Fruit fly (Drosophila melanogaster) whole organism, prepupa: Measurements from ENCODE around the gene CG15385.

ENCODE experiments used
- Blimp-1 ChIP-seq: fragments of 200-800 bp; sonication (Bioruptor generic); optimal IDR thresholded peaks from 3 replicates; lab custom pipeline; 2017; ENCODE audit warnings: missing biosample characterization, missing genetic modification characterization, mild to moderate bottlenecking, moderate library complexity, missing genetic modification reagents
- CG10631 ChIP-seq: fragments of 200-800 bp; sonication (Bioruptor generic); optimal IDR thresholded peaks from 2 replicates; lab custom pipeline; 2016; ENCODE audit warnings: missing biosample characterization, missing genetic modification characterization
- CG10669 ChIP-seq: fragments of 200-800 bp; sonication (Bioruptor generic); optimal IDR thresholded peaks from 3 replicates; lab custom pipeline; 2018; ENCODE audit warnings: missing biosample characterization, mild to moderate bottlenecking, missing genetic modification characterization, moderate library complexity
- CG11294 ChIP-seq: fragments of 200-800 bp; sonication (Bioruptor generic); IDR thresholded peaks from 2 replicates; pipeline ENCODE4 v1.3.6; 2022; ENCODE audit warnings: missing biosample characterization, missing genetic modification characterization
- CG11762 ChIP-seq: fragments of 200-800 bp; sonication (Bioruptor generic); optimal IDR thresholded peaks from 3 replicates; lab custom pipeline; 2016; ENCODE audit warnings: missing biosample characterization, missing genetic modification characterization; ENCODE audit not compliant: insufficient read depth
- CG11902 ChIP-seq: fragments of 200-800 bp; sonication (Bioruptor generic); optimal IDR thresholded peaks from 3 replicates; lab custom pipeline; 2016; ENCODE audit warnings: missing biosample characterization, missing genetic modification characterization
- CG15336 ChIP-seq: fragments of 200-800 bp; sonication (Bioruptor generic); IDR thresholded peaks from 2 replicates; pipeline ENCODE4 v1.3.6; 2022; ENCODE audit warnings: missing biosample characterization, missing genetic modification characterization
- CG1621 ChIP-seq: fragments of 200-800 bp; sonication (Bioruptor generic); optimal IDR thresholded peaks from 3 replicates; lab custom pipeline; 2018; ENCODE audit warnings: missing biosample characterization, mild to moderate bottlenecking, missing genetic modification characterization
- CG16779 ChIP-seq: fragments of 200-800 bp; sonication (Bioruptor generic); optimal IDR thresholded peaks from 3 replicates; lab custom pipeline; 2017; ENCODE audit warnings: missing biosample characterization, mild to moderate bottlenecking, missing genetic modification characterization
- CG3032 ChIP-seq: fragments of 200-800 bp; optimal IDR thresholded peaks from 2 replicates; lab custom pipeline; 2019; ENCODE audit warnings: missing biosample characterization, mild to moderate bottlenecking, missing genetic modification characterization, moderate library complexity
- CG32006 ChIP-seq: fragments of 200-800 bp; sonication (Bioruptor generic); optimal IDR thresholded peaks from 3 replicates; lab custom pipeline; 2017; ENCODE audit warnings: missing biosample characterization, mild to moderate bottlenecking, missing genetic modification characterization
- CG34406 ChIP-seq: fragments of 200-800 bp; sonication (Bioruptor generic); optimal IDR thresholded peaks from 3 replicates; lab custom pipeline; 2016; ENCODE audit warnings: missing biosample characterization, missing genetic modification characterization
- CG3919 ChIP-seq: fragments of 200-800 bp; sonication (Bioruptor generic); optimal IDR thresholded peaks from 3 replicates; lab custom pipeline; 2016; ENCODE audit warnings: missing biosample characterization, missing genetic modification characterization
- CG4318 ChIP-seq: fragments of 200-800 bp; sonication (Bioruptor generic); optimal IDR thresholded peaks from 3 replicates; lab custom pipeline; 2017; ENCODE audit warnings: missing biosample characterization, mild to moderate bottlenecking, missing genetic modification characterization
- CG6163 ChIP-seq: fragments of 200-800 bp; sonication (Bioruptor generic); IDR thresholded peaks from 3 replicates; pipeline ENCODE4 v1.3.6; 2022; ENCODE audit warnings: missing biosample characterization, missing genetic modification characterization
- CG6276 ChIP-seq: fragments of 200-800 bp; sonication (Bioruptor generic); optimal IDR thresholded peaks from 2 replicates; lab custom pipeline; 2017; ENCODE audit warnings: missing biosample characterization, mild to moderate bottlenecking, missing genetic modification characterization
- CG6792 ChIP-seq: fragments of 200-800 bp; sonication (Bioruptor generic); optimal IDR thresholded peaks from 3 replicates; lab custom pipeline; 2016; ENCODE audit warnings: missing biosample characterization, missing genetic modification characterization
- CG6808 ChIP-seq: fragments of 200-800 bp; sonication (Bioruptor generic); optimal IDR thresholded peaks from 3 replicates; lab custom pipeline; 2017; ENCODE audit warnings: missing biosample characterization, missing genetic modification characterization, mild to moderate bottlenecking, moderate library complexity, missing genetic modification reagents
- CG6854 ChIP-seq: fragments of 200-800 bp; sonication (Bioruptor generic); optimal IDR thresholded peaks from 2 replicates; lab custom pipeline; 2017; ENCODE audit warnings: missing biosample characterization, mild to moderate bottlenecking, missing genetic modification characterization
- CG7368 ChIP-seq: fragments of 200-800 bp; sonication (Bioruptor generic); optimal IDR thresholded peaks from 3 replicates; lab custom pipeline; 2016; ENCODE audit warnings: missing biosample characterization, missing genetic modification characterization
- CG8632 ChIP-seq: fragments of 200-800 bp; sonication (Bioruptor generic); optimal IDR thresholded peaks from 3 replicates; lab custom pipeline; 2016; ENCODE audit warnings: missing biosample characterization, missing genetic modification characterization
- Eip75B ChIP-seq: fragments of 200-800 bp; sonication (Bioruptor generic); optimal IDR thresholded peaks from 3 replicates; lab custom pipeline; 2016; ENCODE audit warnings: missing biosample characterization, missing genetic modification characterization
- Eip78C ChIP-seq: fragments of 200-800 bp; sonication (Bioruptor generic); peaks from one replicate; lab custom pipeline; 2016; ENCODE audit warnings: missing biosample characterization, missing genetic modification characterization
- Ets21C ChIP-seq: fragments of 200-800 bp; sonication (Bioruptor generic); optimal IDR thresholded peaks from 3 replicates; lab custom pipeline; 2016; ENCODE audit warnings: missing biosample characterization, missing genetic modification characterization
- Ets96B ChIP-seq: fragments of 200-800 bp; optimal IDR thresholded peaks from 2 replicates; lab custom pipeline; 2019; ENCODE audit warnings: missing biosample characterization, mild to moderate bottlenecking, missing genetic modification characterization, moderate library complexity
- Gug ChIP-seq: fragments of 200-800 bp; sonication (Bioruptor generic); IDR thresholded peaks from 2 replicates; pipeline ENCODE4 v1.3.6; 2022; ENCODE audit warnings: missing biosample characterization, missing genetic modification characterization
- Hr38 ChIP-seq: sonication (Bioruptor generic); optimal IDR thresholded peaks from 2 replicates; lab custom pipeline; 2016; ENCODE audit warnings: missing biosample characterization, missing genetic modification characterization
- Hr4 ChIP-seq: fragments of 200-800 bp; sonication (Bioruptor generic); optimal IDR thresholded peaks from 3 replicates; lab custom pipeline; 2016; ENCODE audit warnings: missing biosample characterization, missing genetic modification characterization
- Lpt ChIP-seq: fragments of 200-800 bp; sonication (Bioruptor generic); optimal IDR thresholded peaks from 3 replicates; lab custom pipeline; 2016; ENCODE audit warnings: missing biosample characterization, missing genetic modification characterization
- Met ChIP-seq: fragments of 200-800 bp; sonication (Bioruptor generic); optimal IDR thresholded peaks from 3 replicates; lab custom pipeline; 2016; ENCODE audit warnings: missing biosample characterization, missing genetic modification characterization
- OdsH ChIP-seq: fragments of 200-800 bp; sonication (Bioruptor generic); optimal IDR thresholded peaks from 3 replicates; lab custom pipeline; 2016; ENCODE audit warnings: missing biosample characterization, missing genetic modification characterization
- Smox ChIP-seq: fragments of 200-800 bp; sonication (Bioruptor generic); optimal IDR thresholded peaks from 3 replicates; lab custom pipeline; 2016; ENCODE audit warnings: missing biosample characterization, missing genetic modification characterization
- Sox102F ChIP-seq: fragments of 200-800 bp; sonication (Bioruptor generic); optimal IDR thresholded peaks from 2 replicates; lab custom pipeline; 2016; ENCODE audit warnings: missing biosample characterization, mild to moderate bottlenecking, missing genetic modification characterization
- Sox14 ChIP-seq: fragments of 200-800 bp; sonication (Bioruptor generic); optimal IDR thresholded peaks from 3 replicates; lab custom pipeline; 2016; ENCODE audit warnings: missing biosample characterization, missing genetic modification characterization
- achi ChIP-seq: fragments of 200-800 bp; sonication (Bioruptor generic); optimal IDR thresholded peaks from 3 replicates; lab custom pipeline; 2016; ENCODE audit warnings: missing biosample characterization, missing genetic modification characterization
- acj6 ChIP-seq: fragments of 200-800 bp; sonication (Bioruptor generic); optimal IDR thresholded peaks from 3 replicates; lab custom pipeline; 2016; ENCODE audit warnings: missing biosample characterization, missing genetic modification characterization
- cyc ChIP-seq: fragments of 200-800 bp; sonication (Bioruptor generic); optimal IDR thresholded peaks from 3 replicates; lab custom pipeline; 2016; ENCODE audit warnings: missing biosample characterization, missing genetic modification characterization
- dsx ChIP-seq: fragments of 200-800 bp; optimal IDR thresholded peaks from 3 replicates; lab custom pipeline; 2019; ENCODE audit warnings: missing biosample characterization, mild to moderate bottlenecking, missing genetic modification characterization, moderate library complexity; ENCODE audit not compliant: poor library complexity, severe bottlenecking
- fd59A ChIP-seq: fragments of 200-800 bp; sonication (Bioruptor generic); optimal IDR thresholded peaks from 2 replicates; lab custom pipeline; 2017; ENCODE audit warnings: missing biosample characterization, mild to moderate bottlenecking, missing genetic modification characterization, missing genetic modification reagents
- fkh ChIP-seq: fragments of 200-800 bp; sonication (Bioruptor generic); optimal IDR thresholded peaks from 3 replicates; lab custom pipeline; 2017; ENCODE audit warnings: missing biosample characterization, mild to moderate bottlenecking, missing genetic modification characterization, moderate library complexity
- lz ChIP-seq: fragments of 200-800 bp; sonication (Bioruptor generic); optimal IDR thresholded peaks from 3 replicates; lab custom pipeline; 2016; ENCODE audit warnings: missing biosample characterization, missing genetic modification characterization
- pdm3 ChIP-seq: fragments of 200-800 bp; sonication (Bioruptor generic); optimal IDR thresholded peaks from 3 replicates; lab custom pipeline; 2016; ENCODE audit warnings: missing biosample characterization, missing genetic modification characterization
- salr ChIP-seq, 2 experiments: fragments of 200-800 bp; sonication (Bioruptor generic); optimal IDR thresholded peaks; 3 replicates each; lab custom pipeline; 2016 to 2018; ENCODE audit warnings: missing biosample characterization in 2 of 2, missing genetic modification characterization in 2 of 2, mild to moderate bottlenecking in 1 of 2
- ss ChIP-seq, 2 experiments: fragments of 200-800 bp; sonication (Bioruptor generic); optimal IDR thresholded peaks; 2 replicates in 1 of 2; 3 replicates in 1 of 2; lab custom pipeline; 2017 to 2018; ENCODE audit warnings: mild to moderate bottlenecking in 2 of 2, missing biosample characterization in 2 of 2, missing genetic modification characterization in 2 of 2, moderate library complexity in 1 of 2
- topi ChIP-seq: fragments of 200-800 bp; sonication (Bioruptor generic); optimal IDR thresholded peaks from 3 replicates; lab custom pipeline; 2016; ENCODE audit warnings: missing biosample characterization, missing genetic modification characterization
- vri ChIP-seq: fragments of 200-800 bp; sonication (Bioruptor generic); optimal IDR thresholded peaks from 3 replicates; lab custom pipeline; 2016; ENCODE audit warnings: missing biosample characterization, mild to moderate bottlenecking, missing genetic modification characterization

The CG15385 gene

DNA sequence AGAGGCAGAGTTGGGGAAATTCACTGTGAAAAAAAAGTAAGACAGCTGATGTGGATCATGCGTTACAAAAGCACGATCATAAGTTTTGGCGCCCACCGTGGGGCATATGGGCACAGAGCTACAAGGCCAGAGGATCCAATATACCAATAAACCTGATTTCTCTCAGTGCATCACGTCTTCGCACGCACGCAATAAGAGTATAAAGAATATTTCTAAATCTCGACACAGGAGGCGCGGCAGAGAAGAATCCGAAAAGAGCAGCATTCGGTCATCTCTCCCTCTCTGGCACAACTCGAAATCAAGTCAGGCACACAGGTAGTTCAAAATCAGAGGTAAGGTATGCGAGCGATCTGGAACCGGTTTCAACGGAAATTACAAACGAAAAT, 48.8 kb downstream of the CG15385 start (continued):
- TF ChIP-seq CG34406 (GFP tag; lab: Kevin White, UChicago) (peak; percentile 89), CG6854 (peak; percentile 92), CG6792 (peak; percentile 92), topi (GFP tag; lab: Kevin White, UChicago) (peak; percentile 96), achi (peak; percentile 93), CG6163 (GFP tag; lab: Robert Waterston, UW) (peak; percentile 97), fkh (GFP tag; lab: Kevin White, UChicago) (peak; percentile 35), Hr38 (GFP tag; lab: Kevin White, UChicago) (no peak), Met (GFP tag; lab: Kevin White, UChicago) (peak; percentile 97), Blimp-1 (GFP tag; lab: Kevin White, UChicago) (peak; percentile 81), CG10669 (peak; percentile 93), CG6276 (GFP tag; lab: Kevin White, UChicago) (peak; percentile 76), CG11762 (GFP tag; lab: Kevin White, UChicago) (peak; percentile 84), Gug (GFP tag; lab: Robert Waterston, UW) (peak; percentile 89)
- TF ChIP-seq, all 60 proteins: peak for 59

DNA sequence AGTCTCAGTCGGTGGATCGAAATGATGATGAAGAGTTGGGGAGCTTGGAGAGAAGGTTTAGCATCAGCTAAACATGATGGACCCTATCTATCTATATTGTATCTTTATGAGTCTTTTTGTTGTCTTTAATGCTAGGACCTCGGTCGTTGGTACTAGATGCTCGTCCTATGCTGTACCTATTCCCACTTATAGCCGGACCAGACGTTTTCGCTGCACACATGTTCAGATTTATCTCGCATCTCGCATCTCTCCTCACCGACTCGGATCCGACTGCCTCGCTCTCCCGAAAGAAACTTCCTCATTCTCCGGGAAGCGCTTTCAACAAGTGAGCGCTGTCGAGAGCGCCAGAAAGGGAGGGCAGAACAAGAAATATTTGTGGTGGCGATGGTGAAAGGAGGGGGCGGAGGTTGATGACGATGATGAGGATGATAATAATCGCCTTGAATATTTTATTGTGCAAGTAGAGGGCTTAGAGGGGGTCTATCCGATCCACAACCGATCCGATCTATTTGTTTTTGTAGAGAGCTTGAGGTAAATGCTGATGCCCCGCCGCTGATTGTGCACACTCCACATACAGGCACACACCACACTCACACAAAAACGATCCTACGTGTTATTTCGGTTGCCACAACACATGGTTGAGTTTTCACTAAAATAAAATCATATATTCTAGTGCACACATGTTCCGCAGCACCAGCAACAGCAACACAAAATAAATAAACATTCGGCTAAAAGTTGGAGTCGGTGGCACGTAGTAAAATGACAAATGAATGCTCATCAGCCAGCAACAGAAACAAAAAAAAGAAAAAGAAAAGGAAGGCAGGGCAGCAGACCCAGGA, 49.4 kb downstream of the CG15385 start:
- TF ChIP-seq salr (GFP tag; optimal IDR thresholded peaks at IDR 0.05; lab: Kevin White, UChicago) (peak; percentile 20 to 36), CG6808 (GFP tag; lab: Kevin White, UChicago) (peak; percentile 66), CG11294 (GFP tag; lab: Robert Waterston, UW) (no peak), OdsH (GFP tag; lab: Kevin White, UChicago) (peak; percentile 36), CG10669 (peak; percentile 66), CG10631 (GFP tag; lab: Kevin White, UChicago) (peak; percentile 74), Sox102F (GFP tag; lab: Kevin White, UChicago) (no peak), CG15336 (GFP tag; lab: Robert Waterston, UW) (peak; percentile 67), CG6163 (GFP tag; lab: Robert Waterston, UW) (peak; percentile 68), CG34406 (GFP tag; lab: Kevin White, UChicago) (no peak), CG1621 (peak; percentile 63), CG3919 (GFP tag; lab: Kevin White, UChicago) (peak; percentile 74), vri (no peak), CG11902 (GFP tag; lab: Kevin White, UChicago) (no peak), Eip78C (peak; percentile 90), CG4318 (peak; percentile 33), Hr4 (peak; percentile 71), CG11762 (GFP tag; lab: Kevin White, UChicago) (peak; percentile 25), Eip75B (peak; percentile 71), CG8632 (GFP tag; lab: Kevin White, UChicago) (peak; percentile 15), CG16779 (tag; lab: Kevin White, UChicago) (peak; percentile 13), Ets96B (tag; lab: Kevin White, UChicago) (peak; percentile 80), Smox (no peak), Lpt (GFP tag; lab: Kevin White, UChicago) (peak; percentile 42), pdm3 (GFP tag; lab: Kevin White, UChicago) (peak; percentile 30), CG6276 (GFP tag; lab: Kevin White, UChicago) (peak; percentile 43), acj6 (GFP tag; lab: Kevin White, UChicago) (peak; percentile 59), Ets21C (GFP tag; lab: Kevin White, UChicago) (no peak), ss (GFP tag; optimal IDR thresholded peaks at IDR 0.05; lab: Kevin White, UChicago) (peak; percentile 28 to 50), Sox14 (GFP tag; lab: Kevin White, UChicago) (peak; percentile 64), CG6792 (peak; percentile 50), Hr38 (GFP tag; lab: Kevin White, UChicago) (no peak), CG32006 (GFP tag; lab: Kevin White, UChicago) (peak; percentile 73), topi (GFP tag; lab: Kevin White, UChicago) (peak; percentile 17), CG3032 (tag; lab: Kevin White, UChicago) (peak; percentile 64), achi (peak; percentile 72), fd59A (peak; percentile 17), cyc (no peak), lz (GFP tag; lab: Kevin White, UChicago) (peak; percentile 1), CG7368 (GFP tag; lab: Kevin White, UChicago) (peak; percentile 41), Gug (GFP tag; lab: Robert Waterston, UW) (no peak), dsx (GFP tag; lab: Kevin White, UChicago) (peak; percentile 45)
